Fruit fly (Drosophila melanogaster) whole organism, embryonic: Measurements from ENCODE around the gene CG2147.
A peak's percentile ranks its signal among the peaks of the same experiment; 100 is the strongest.

Source experiments
- Awh ChIP-seq: fragments of 200-800 bp; sonication (Bioruptor generic); IDR thresholded peaks from 2 replicates; pipeline ENCODE4, ENCODE4 v1.3.6; 2022; ENCODE audit warnings: missing biosample characterization, missing genetic modification characterization
- B-H1 ChIP-seq: fragments of 200-800 bp; sonication (Bioruptor generic); IDR thresholded peaks from 3 replicates; pipeline ENCODE4 v1.3.6; 2022; ENCODE audit warnings: missing biosample characterization, missing genetic modification characterization
- CG10366 ChIP-seq: fragments of 200-800 bp; sonication (Bioruptor generic); IDR thresholded peaks from 2 replicates; pipeline ENCODE4 v1.3.6; 2022; ENCODE audit warnings: missing biosample characterization, missing genetic modification characterization
- CG10979 ChIP-seq: fragments of 200-800 bp; sonication (Bioruptor generic); optimal IDR thresholded peaks from 2 replicates; lab custom pipeline; 2018; ENCODE audit warnings: missing biosample characterization, mild to moderate bottlenecking, missing genetic modification characterization, moderate library complexity
- CG11504 ChIP-seq: fragments of 200-800 bp; sonication (Bioruptor generic); optimal IDR thresholded peaks from 3 replicates; lab custom pipeline; 2019; ENCODE audit warnings: missing biosample characterization, mild to moderate bottlenecking, missing genetic modification characterization, moderate library complexity
- CG12219 ChIP-seq: fragments of 200-800 bp; sonication (Bioruptor generic); optimal IDR thresholded peaks from 3 replicates; lab custom pipeline; 2018; ENCODE audit warnings: missing biosample characterization, mild to moderate bottlenecking, missing genetic modification characterization
- CG12299 ChIP-seq: fragments of 200-800 bp; sonication (Bioruptor generic); optimal IDR thresholded peaks from 2 replicates; lab custom pipeline; 2018; ENCODE audit warnings: missing biosample characterization, mild to moderate bottlenecking, missing genetic modification characterization
- CG12942 ChIP-seq: fragments of 200-800 bp; sonication (Bioruptor generic); optimal IDR thresholded peaks from 3 replicates; lab custom pipeline; 2016; ENCODE audit warnings: missing biosample characterization, missing genetic modification characterization
- CG14050 ChIP-seq: fragments of 200-800 bp; sonication (Bioruptor generic); IDR thresholded peaks from 3 replicates; pipeline ENCODE4 v1.3.6; 2022; ENCODE audit warnings: missing biosample characterization, missing genetic modification characterization
- CG15514 ChIP-seq: fragments of 200-800 bp; sonication (Bioruptor generic); optimal IDR thresholded peaks from 3 replicates; lab custom pipeline; 2017; ENCODE audit warnings: missing biosample characterization, missing genetic modification characterization, mild to moderate bottlenecking, moderate library complexity, missing genetic modification reagents
- CG17912 ChIP-seq: fragments of 200-800 bp; sonication (Bioruptor generic); optimal IDR thresholded peaks from 2 replicates; lab custom pipeline; 2018; ENCODE audit warnings: missing biosample characterization, mild to moderate bottlenecking, missing genetic modification characterization
- CG18599 ChIP-seq: fragments of 200-800 bp; sonication (Bioruptor generic); optimal IDR thresholded peaks from 3 replicates; lab custom pipeline; 2017; ENCODE audit warnings: missing biosample characterization, missing genetic modification characterization, mild to moderate bottlenecking, moderate library complexity, missing genetic modification reagents
- CG18619 ChIP-seq: fragments of 200-800 bp; sonication (Bioruptor generic); optimal IDR thresholded peaks from 3 replicates; lab custom pipeline; 2017; ENCODE audit warnings: missing biosample characterization, mild to moderate bottlenecking, missing genetic modification characterization
- CG2678 ChIP-seq: fragments of 200-800 bp; sonication (Bioruptor generic); optimal IDR thresholded peaks from 3 replicates; lab custom pipeline; 2019; ENCODE audit warnings: missing biosample characterization, mild to moderate bottlenecking, missing genetic modification characterization, moderate library complexity
- CG31365 ChIP-seq: fragments of 200-800 bp; sonication (Bioruptor generic); optimal IDR thresholded peaks from 2 replicates; lab custom pipeline; 2018; ENCODE audit warnings: missing biosample characterization, mild to moderate bottlenecking, missing genetic modification characterization
- CG3281 ChIP-seq: fragments of 200-800 bp; sonication (Bioruptor generic); optimal IDR thresholded peaks from 3 replicates; lab custom pipeline; 2017; ENCODE audit warnings: missing biosample characterization, mild to moderate bottlenecking, missing genetic modification characterization
- CG6254 ChIP-seq: fragments of 200-800 bp; sonication (Bioruptor generic); optimal IDR thresholded peaks from 3 replicates; lab custom pipeline; 2017; ENCODE audit warnings: mild to moderate bottlenecking, missing biosample characterization, missing genetic modification reagents, missing genetic modification characterization
- CG7786 ChIP-seq: fragments of 200-800 bp; sonication (Bioruptor generic); optimal IDR thresholded peaks from 2 replicates; lab custom pipeline; 2016; ENCODE audit warnings: missing biosample characterization, missing genetic modification characterization
- CG7928 ChIP-seq: fragments of 200-800 bp; sonication (Bioruptor generic); optimal IDR thresholded peaks from 2 replicates; lab custom pipeline; 2017; ENCODE audit warnings: missing biosample characterization, mild to moderate bottlenecking, missing genetic modification characterization
- CG8290 ChIP-seq, 3 experiments: fragments of 200-800 bp; sonication (Bioruptor generic); optimal IDR thresholded peaks; 2 replicates each; lab custom pipeline; 2016 to 2019; ENCODE audit warnings: missing biosample characterization in 3 of 3, missing genetic modification characterization in 3 of 3, mild to moderate bottlenecking in 2 of 3, moderate library complexity in 1 of 3
- CG9215 ChIP-seq: fragments of 200-800 bp; sonication (Bioruptor generic); IDR thresholded peaks from 2 replicates; pipeline ENCODE4 v1.3.6; 2022; ENCODE audit warnings: missing biosample characterization, missing genetic modification characterization
- ERR ChIP-seq: fragments of 200-800 bp; sonication (Bioruptor generic); optimal IDR thresholded peaks from 2 replicates; lab custom pipeline; 2016; ENCODE audit warnings: missing biosample characterization, missing genetic modification characterization
- Fer2 ChIP-seq: fragments of 200-800 bp; sonication (Bioruptor generic); optimal IDR thresholded peaks from 2 replicates; lab custom pipeline; 2018; ENCODE audit warnings: missing biosample characterization, mild to moderate bottlenecking, missing genetic modification characterization, moderate library complexity
- GATAe ChIP-seq: fragments of 200-800 bp; sonication (Bioruptor generic); conservative IDR thresholded peaks from 2 replicates; pipeline ENCODE4 v1.3.6; 2022; ENCODE audit warnings: missing biosample characterization, missing genetic modification characterization
- H15 ChIP-seq: fragments of 200-800 bp; sonication (Bioruptor generic); IDR thresholded peaks from 3 replicates; pipeline ENCODE4 v1.3.6; 2022; ENCODE audit warnings: missing biosample characterization, missing genetic modification characterization
- Hsf ChIP-seq: fragments of 200-800 bp; sonication (Bioruptor generic); optimal IDR thresholded peaks from 3 replicates; lab custom pipeline; 2016; ENCODE audit warnings: missing biosample characterization, missing genetic modification characterization
- Jarid2 ChIP-seq: fragments of 200-800 bp; sonication (Bioruptor generic); optimal IDR thresholded peaks from 3 replicates; lab custom pipeline; 2017; ENCODE audit warnings: mild to moderate bottlenecking, missing biosample characterization, missing genetic modification reagents, missing genetic modification characterization
- Lim3 ChIP-seq: fragments of 200-800 bp; sonication (Bioruptor generic); IDR thresholded peaks from 2 replicates; pipeline ENCODE4 v1.3.6; 2022; ENCODE audit warnings: missing biosample characterization, missing genetic modification characterization
- NC2α ChIP-seq: fragments of 200-800 bp; sonication (Bioruptor generic); optimal IDR thresholded peaks from 2 replicates; lab custom pipeline; 2016; ENCODE audit warnings: missing biosample characterization, missing genetic modification characterization
- Opbp ChIP-seq: fragments of 200-800 bp; sonication (Bioruptor generic); IDR thresholded peaks from 3 replicates; pipeline ENCODE4 v1.3.6; 2022; ENCODE audit warnings: missing biosample characterization, missing genetic modification characterization; ENCODE audit not compliant: partially characterized antibody
- Pdp1 ChIP-seq, 2 experiments: fragments of 200-800 bp; sonication (Bioruptor generic); optimal IDR thresholded peaks; 3 replicates each; lab custom pipeline; 2016; ENCODE audit warnings: missing biosample characterization in 2 of 2, missing genetic modification characterization in 2 of 2, mild to moderate bottlenecking in 1 of 2, moderate library complexity in 1 of 2
- Xrp1 ChIP-seq: fragments of 200-800 bp; sonication (Bioruptor generic); IDR thresholded peaks from 2 replicates; pipeline ENCODE4 v1.3.6; 2022; ENCODE audit warnings: missing biosample characterization, missing genetic modification characterization
- bab2 ChIP-seq: fragments of 200-800 bp; sonication (Bioruptor generic); optimal IDR thresholded peaks from 2 replicates; lab custom pipeline; 2016; ENCODE audit warnings: missing biosample characterization, missing genetic modification characterization
- chm ChIP-seq: fragments of 200-800 bp; sonication (Bioruptor generic); IDR thresholded peaks from 2 replicates; pipeline ENCODE4 v1.3.6; 2022; ENCODE audit warnings: missing biosample characterization, missing genetic modification characterization
- dati ChIP-seq: fragments of 200-800 bp; sonication (Bioruptor generic); IDR thresholded peaks from 2 replicates; pipeline ENCODE4 v1.3.6; 2022; ENCODE audit warnings: missing biosample characterization, missing genetic modification characterization
- fd102C ChIP-seq: fragments of 200-800 bp; sonication (Bioruptor generic); optimal IDR thresholded peaks from 2 replicates; lab custom pipeline; 2018; ENCODE audit warnings: missing biosample characterization, mild to moderate bottlenecking, missing genetic modification characterization, moderate library complexity
- lab ChIP-seq: fragments of 200-800 bp; sonication (Bioruptor generic); optimal IDR thresholded peaks from 3 replicates; lab custom pipeline; 2017; ENCODE audit warnings: missing biosample characterization, missing genetic modification characterization, mild to moderate bottlenecking, moderate library complexity, missing genetic modification reagents
- mirr ChIP-seq: fragments of 200-800 bp; sonication (Bioruptor generic); optimal IDR thresholded peaks from 3 replicates; lab custom pipeline; 2018; ENCODE audit warnings: missing biosample characterization, mild to moderate bottlenecking, missing genetic modification characterization
- odd ChIP-seq: fragments of 200-800 bp; sonication (Bioruptor generic); optimal IDR thresholded peaks from 2 replicates; lab custom pipeline; 2017; ENCODE audit warnings: missing biosample characterization, mild to moderate bottlenecking, missing genetic modification characterization
- pan ChIP-seq, 4 experiments: fragments of >200 bp in 3 of 4; fragments of 200-800 bp in 1 of 4; sonication (Bioruptor generic) in 1 of 4; optimal IDR thresholded peaks in 3 of 4; IDR thresholded peaks in 1 of 4; 2 replicates each; pipeline versions ENCODE4 v1.3.6 to Lab custom; 2017 to 2022; ENCODE audit warnings: missing biosample characterization in 2 of 4, missing genetic modification characterization in 2 of 4, mixed read lengths in 1 of 4
- pho ChIP-seq: fragments of 200-800 bp; sonication (Bioruptor generic); optimal IDR thresholded peaks from 2 replicates; lab custom pipeline; 2016; ENCODE audit warnings: missing biosample characterization, missing genetic modification characterization
- pros ChIP-seq: fragments of 200-800 bp; sonication (Bioruptor generic); optimal IDR thresholded peaks from 3 replicates; lab custom pipeline; 2019; ENCODE audit warnings: missing biosample characterization, mild to moderate bottlenecking, missing genetic modification characterization, moderate library complexity
- salm ChIP-seq: fragments of 200-800 bp; sonication (Bioruptor generic); optimal IDR thresholded peaks from 2 replicates; lab custom pipeline; 2018; ENCODE audit warnings: missing biosample characterization, mild to moderate bottlenecking, missing genetic modification characterization
- scrt ChIP-seq: fragments of 200-800 bp; sonication (Bioruptor generic); optimal IDR thresholded peaks from 2 replicates; lab custom pipeline; 2018; ENCODE audit warnings: missing biosample characterization, mild to moderate bottlenecking, missing genetic modification characterization, moderate library complexity
- sens ChIP-seq: fragments of 200-800 bp; sonication (Bioruptor generic); peaks from one replicate; lab custom pipeline; 2016; ENCODE audit warnings: missing biosample characterization, missing genetic modification characterization
- sqz ChIP-seq: fragments of 200-800 bp; sonication (Bioruptor generic); optimal IDR thresholded peaks from 3 replicates; lab custom pipeline; 2018; ENCODE audit warnings: missing biosample characterization, mild to moderate bottlenecking, missing genetic modification characterization
- ssp ChIP-seq: fragments of 200-800 bp; sonication (Bioruptor generic); IDR thresholded peaks from 2 replicates; pipeline ENCODE4 v1.3.6; 2022; ENCODE audit warnings: missing biosample characterization, missing genetic modification characterization
- vnd ChIP-seq: fragments of 200-800 bp; sonication (Bioruptor generic); IDR thresholded peaks from 3 replicates; pipeline ENCODE4 v1.3.6; 2022; ENCODE audit warnings: missing biosample characterization, missing genetic modification characterization; ENCODE audit not compliant: partially characterized antibody
- wdn ChIP-seq: fragments of 200-800 bp; sonication (Bioruptor generic); IDR thresholded peaks from 2 replicates; pipeline ENCODE4 v1.3.6; 2022; ENCODE audit warnings: missing biosample characterization, missing genetic modification characterization

CG2147 gene

dm6 chrX:8198935-8199580 lies 41.4 kb upstream of the CG2147 start (continued):
- TF ChIP-seq CG18599 (GFP tag; lab: Kevin White, UChicago) (peak; percentile 64), pho (GFP tag; lab: Kevin White, UChicago) (no peak), Jarid2 (GFP tag; lab: Kevin White, UChicago) (no peak), salm (tag; lab: Kevin White, UChicago) (peak; percentile 4), sqz (GFP tag; lab: Kevin White, UChicago) (peak; percentile 95), GATAe (GFP tag; lab: Robert Waterston, UW) (peak; percentile 81), CG11504 (tag; lab: Kevin White, UChicago) (no peak), CG2678 (tag; lab: Kevin White, UChicago) (peak; percentile 29), CG6254 (GFP tag; lab: Kevin White, UChicago) (no peak), CG7786 (GFP tag; lab: Kevin White, UChicago) (no peak), Awh (peak; percentile 29; the same call in 1 of the 2 replicates), CG3281 (GFP tag; lab: Kevin White, UChicago) (peak; percentile 7), Opbp (no peak), CG15514 (peak; percentile 22), bab2 (GFP tag; lab: Kevin White, UChicago) (no peak), dati (GFP tag; lab: Robert Waterston, UW) (no peak), vnd (GFP tag; lab: Robert Waterston, UW) (no peak), Lim3 (GFP tag; lab: Robert Waterston, UW) (no peak; the same call in 1 of the 2 replicates), CG12299 (peak; percentile 5), Fer2 (tag; lab: Kevin White, UChicago) (no peak), ssp (GFP tag; lab: Robert Waterston, UW) (no peak), CG10979 (no peak), CG8290 (GFP tag; optimal IDR thresholded peaks at IDR 0.05; lab: Kevin White, UChicago) (no peak), CG8290 (tag; optimal IDR thresholded peaks at IDR 0.05; lab: Kevin White, UChicago) (no peak), fd102C (GFP tag; lab: Kevin White, UChicago) (no peak), Pdp1 (GFP tag; optimal IDR thresholded peaks at IDR 0.05; lab: Kevin White, UChicago) (peak in 1 of 2 experiments; percentile 42), chm (GFP tag; lab: Robert Waterston, UW) (no peak), CG31365 (tag; lab: Kevin White, UChicago) (no peak), B-H1 (GFP tag; lab: Robert Waterston, UW) (no peak), CG17912 (GFP tag; lab: Kevin White, UChicago) (peak; percentile 15), ERR (GFP tag; lab: Kevin White, UChicago) (no peak), mirr (GFP tag; lab: Kevin White, UChicago) (peak; percentile 92), CG9215 (GFP tag; lab: Robert Waterston, UW) (no peak), CG18619 (GFP tag; lab: Kevin White, UChicago) (peak; percentile 24), CG14050 (GFP tag; lab: Robert Waterston, UW) (no peak), CG10366 (GFP tag; lab: Robert Waterston, UW) (no peak), sens (GFP tag; lab: Kevin White, UChicago) (no peak), CG12942 (GFP tag; lab: Kevin White, UChicago) (no peak), CG12219 (GFP tag; lab: Kevin White, UChicago) (no peak), pan (optimal IDR thresholded peaks at IDR 0.05; lab: Kevin White, UChicago) (no peak), pan (GFP tag; optimal IDR thresholded peaks at IDR 0.05 in 1 of 2, IDR thresholded peaks at IDR 0.05 in 1 of 2) (peak in 1 of 2 experiments; percentile 13), pros (no peak), NC2α (GFP tag; lab: Kevin White, UChicago) (no peak), H15 (no peak), Xrp1 (peak; percentile 19; the same call in 1 of the 2 replicates), scrt (GFP tag; lab: Kevin White, UChicago) (no peak), wdn (no peak), Hsf (GFP tag; lab: Kevin White, UChicago) (no peak), CG7928 (GFP tag; lab: Kevin White, UChicago) (no peak), lab (GFP tag; lab: Kevin White, UChicago) (peak; percentile 82), odd (peak; percentile 24)
